Fruit fly (Drosophila melanogaster) whole organism, embryonic: ENCODE data around the gene CG13766.

Experiments
- Antp ChIP-seq: fragments of 200-800 bp; sonication (Bioruptor generic); optimal IDR thresholded peaks from 3 replicates; lab custom pipeline; 2016; ENCODE audit warnings: missing biosample characterization, missing genetic modification characterization
- BEAF-32 ChIP-seq: fragments of 200-800 bp; sonication (Bioruptor generic); optimal IDR thresholded peaks from 3 replicates; lab custom pipeline; 2017; ENCODE audit warnings: missing biosample characterization, missing genetic modification characterization, mild to moderate bottlenecking, moderate library complexity, missing genetic modification reagents
- BtbVII ChIP-seq: fragments of 200-800 bp; sonication (Bioruptor generic); optimal IDR thresholded peaks from 3 replicates; lab custom pipeline; 2017; ENCODE audit warnings: missing biosample characterization, mild to moderate bottlenecking, missing genetic modification characterization
- CG10209 ChIP-seq: fragments of 200-800 bp; sonication (Bioruptor generic); optimal IDR thresholded peaks from 3 replicates; lab custom pipeline; 2017; ENCODE audit warnings: missing biosample characterization, mild to moderate bottlenecking, missing genetic modification characterization, missing genetic modification reagents
- CG10543 ChIP-seq: fragments of 200-800 bp; sonication (Bioruptor generic); optimal IDR thresholded peaks from 3 replicates; lab custom pipeline; 2017; ENCODE audit warnings: missing biosample characterization, mild to moderate bottlenecking, missing genetic modification characterization, moderate library complexity
- CG11560 ChIP-seq: fragments of 200-800 bp; sonication (Bioruptor generic); IDR thresholded peaks from 3 replicates; pipeline ENCODE4 v1.3.6; 2022; ENCODE audit warnings: missing biosample characterization, missing genetic modification characterization
- CG11696 ChIP-seq: fragments of 200-800 bp; sonication (Bioruptor generic); IDR thresholded peaks from 2 replicates; pipeline ENCODE4 v1.3.6; 2022; ENCODE audit warnings: missing biosample characterization, missing genetic modification characterization
- CG11723 ChIP-seq: fragments of 200-800 bp; sonication (Bioruptor generic); optimal IDR thresholded peaks from 2 replicates; lab custom pipeline; 2017; ENCODE audit warnings: missing biosample characterization, mild to moderate bottlenecking, missing genetic modification characterization
- CG12104 ChIP-seq: fragments of 200-800 bp; sonication (Bioruptor generic); optimal IDR thresholded peaks from 3 replicates; lab custom pipeline; 2016; ENCODE audit warnings: missing biosample characterization, missing genetic modification characterization
- CG12155 ChIP-seq: fragments of 200-800 bp; sonication (Bioruptor generic); optimal IDR thresholded peaks from 3 replicates; lab custom pipeline; 2016; ENCODE audit warnings: missing biosample characterization, missing genetic modification characterization
- CG12299 ChIP-seq: fragments of 200-800 bp; sonication (Bioruptor generic); optimal IDR thresholded peaks from 2 replicates; lab custom pipeline; 2018; ENCODE audit warnings: missing biosample characterization, mild to moderate bottlenecking, missing genetic modification characterization
- CG12744 ChIP-seq: fragments of 200-800 bp; sonication (Bioruptor generic); optimal IDR thresholded peaks from 2 replicates; lab custom pipeline; 2016; ENCODE audit warnings: missing biosample characterization, missing genetic modification characterization
- CG13894 ChIP-seq: fragments of 200-800 bp; sonication (Bioruptor generic); optimal IDR thresholded peaks from 3 replicates; lab custom pipeline; 2018; ENCODE audit warnings: missing biosample characterization, mild to moderate bottlenecking, missing genetic modification characterization, moderate library complexity
- CG14014 ChIP-seq: fragments of 200-800 bp; sonication (Bioruptor generic); IDR thresholded peaks from 2 replicates; pipeline ENCODE4 v1.3.6; 2022; ENCODE audit warnings: missing biosample characterization, missing genetic modification characterization
- CG16863 ChIP-seq: fragments of 200-800 bp; sonication (Bioruptor generic); optimal IDR thresholded peaks from 3 replicates; lab custom pipeline; 2016; ENCODE audit warnings: missing biosample characterization, missing genetic modification characterization
- CG17802 ChIP-seq: fragments of 200-800 bp; sonication (Bioruptor generic); optimal IDR thresholded peaks from 2 replicates; lab custom pipeline; 2018; ENCODE audit warnings: missing biosample characterization, mild to moderate bottlenecking, missing genetic modification characterization, moderate library complexity
- CG18764 ChIP-seq: fragments of 200-800 bp; sonication (Bioruptor generic); optimal IDR thresholded peaks from 3 replicates; lab custom pipeline; 2016; ENCODE audit warnings: missing biosample characterization, missing genetic modification characterization
- CG2116 ChIP-seq: fragments of 200-800 bp; sonication (Bioruptor generic); optimal IDR thresholded peaks from 3 replicates; lab custom pipeline; 2018; ENCODE audit warnings: missing biosample characterization, mild to moderate bottlenecking, missing genetic modification characterization
- CG30403 ChIP-seq: fragments of 200-800 bp; sonication (Bioruptor generic); optimal IDR thresholded peaks from 3 replicates; lab custom pipeline; 2016; ENCODE audit warnings: missing biosample characterization, missing genetic modification characterization
- CG31441 ChIP-seq: fragments of 200-800 bp; sonication (Bioruptor generic); IDR thresholded peaks from 2 replicates; pipeline ENCODE4 v1.3.6; 2022; ENCODE audit warnings: missing biosample characterization, missing genetic modification characterization
- CG3163 ChIP-seq: fragments of 200-800 bp; sonication (Bioruptor generic); optimal IDR thresholded peaks from 3 replicates; lab custom pipeline; 2016; ENCODE audit warnings: missing biosample characterization, missing genetic modification characterization
- CG33557 ChIP-seq: fragments of 200-800 bp; sonication (Bioruptor generic); optimal IDR thresholded peaks from 2 replicates; lab custom pipeline; 2019; ENCODE audit warnings: missing biosample characterization, mild to moderate bottlenecking, missing genetic modification characterization, moderate library complexity
- CG34376 ChIP-seq: fragments of 200-800 bp; sonication (Bioruptor generic); optimal IDR thresholded peaks from 2 replicates; lab custom pipeline; 2018; ENCODE audit warnings: missing biosample characterization, mild to moderate bottlenecking, missing genetic modification characterization
- CG42726 ChIP-seq: fragments of 200-800 bp; sonication (Bioruptor generic); IDR thresholded peaks from 2 replicates; pipeline ENCODE4 v1.3.6; 2022; ENCODE audit warnings: missing biosample characterization, missing genetic modification characterization; ENCODE audit not compliant: partially characterized antibody
- CG4424 ChIP-seq: fragments of 200-800 bp; sonication (Bioruptor generic); optimal IDR thresholded peaks from 3 replicates; lab custom pipeline; 2016; ENCODE audit warnings: missing biosample characterization, missing genetic modification characterization
- CG4707 ChIP-seq: fragments of 200-800 bp; sonication (Bioruptor generic); optimal IDR thresholded peaks from 2 replicates; lab custom pipeline; 2018; ENCODE audit warnings: missing biosample characterization, mild to moderate bottlenecking, missing genetic modification characterization, moderate library complexity
- CG6854 ChIP-seq: fragments of 200-800 bp; sonication (Bioruptor generic); optimal IDR thresholded peaks from 3 replicates; lab custom pipeline; 2017; ENCODE audit warnings: missing biosample characterization, mild to moderate bottlenecking, missing genetic modification characterization
- CG7963 ChIP-seq: fragments of 200-800 bp; sonication (Bioruptor generic); IDR thresholded peaks from 3 replicates; pipeline ENCODE4 v1.3.6; 2022; ENCODE audit warnings: missing biosample characterization, missing genetic modification characterization; ENCODE audit not compliant: partially characterized antibody
- CG8924 ChIP-seq: fragments of 200-800 bp; optimal IDR thresholded peaks from 3 replicates; lab custom pipeline; 2019; ENCODE audit warnings: missing biosample characterization, mild to moderate bottlenecking, missing genetic modification characterization, moderate library complexity
- CTCF ChIP-seq: fragments of 200-800 bp; sonication (Bioruptor generic); optimal IDR thresholded peaks from 2 replicates; lab custom pipeline; 2017; ENCODE audit warnings: missing biosample characterization, mild to moderate bottlenecking, missing genetic modification characterization, moderate library complexity
- Hand ChIP-seq: fragments of 200-800 bp; sonication (Bioruptor generic); optimal IDR thresholded peaks from 2 replicates; lab custom pipeline; 2017; ENCODE audit warnings: mild to moderate bottlenecking, missing biosample characterization, missing genetic modification reagents, missing genetic modification characterization
- Optix ChIP-seq: fragments of 200-800 bp; sonication (Bioruptor generic); IDR thresholded peaks from 3 replicates; pipeline ENCODE4 v1.3.6; 2022; ENCODE audit warnings: missing biosample characterization, missing genetic modification characterization
- Six4 ChIP-seq: fragments of 200-800 bp; sonication (Bioruptor generic); optimal IDR thresholded peaks from 2 replicates; lab custom pipeline; 2016; ENCODE audit warnings: missing biosample characterization, missing genetic modification characterization
- abd-A ChIP-seq: fragments of 200-800 bp; sonication (Bioruptor generic); optimal IDR thresholded peaks from 3 replicates; lab custom pipeline; 2019; ENCODE audit warnings: missing biosample characterization, mild to moderate bottlenecking, missing genetic modification characterization, moderate library complexity
- ase ChIP-seq: fragments of 200-800 bp; sonication (Bioruptor generic); IDR thresholded peaks from 3 replicates; pipeline ENCODE4 v1.3.6; 2022; ENCODE audit warnings: missing biosample characterization, missing genetic modification characterization
- crc ChIP-seq: fragments of 200-800 bp; sonication (Bioruptor generic); optimal IDR thresholded peaks from 2 replicates; lab custom pipeline; 2016; ENCODE audit warnings: missing biosample characterization, missing genetic modification characterization
- crol ChIP-seq: fragments of 200-800 bp; sonication (Bioruptor generic); IDR thresholded peaks from 2 replicates; pipeline ENCODE4 v1.3.6; 2022; ENCODE audit warnings: missing biosample characterization, missing genetic modification characterization
- dpn ChIP-seq, 2 experiments: fragments of 200-800 bp; sonication (Bioruptor generic); optimal IDR thresholded peaks; 3 replicates each; lab custom pipeline; 2016; ENCODE audit warnings: missing biosample characterization in 2 of 2, missing genetic modification characterization in 2 of 2
- emc ChIP-seq: fragments of 200-800 bp; sonication (Bioruptor generic); optimal IDR thresholded peaks from 2 replicates; lab custom pipeline; 2016; ENCODE audit warnings: missing biosample characterization, missing genetic modification characterization
- en ChIP-seq: fragments of 200-800 bp; sonication (Bioruptor generic); optimal IDR thresholded peaks from 2 replicates; lab custom pipeline; 2016; ENCODE audit warnings: missing biosample characterization, missing genetic modification characterization
- fd3F ChIP-seq: fragments of 200-800 bp; sonication (Bioruptor generic); optimal IDR thresholded peaks from 2 replicates; lab custom pipeline; 2018; ENCODE audit warnings: missing biosample characterization, mild to moderate bottlenecking, missing genetic modification characterization, moderate library complexity
- lola ChIP-seq, 3 experiments: fragments of >200 bp in 2 of 3; fragments of 200-800 bp in 1 of 3; sonication (Bioruptor generic) in 1 of 3; optimal IDR thresholded peaks; 2 replicates each; lab custom pipeline; 2017 to 2019; ENCODE audit warnings: missing biosample characterization in 3 of 3, missing genetic modification characterization in 3 of 3, mild to moderate bottlenecking in 1 of 3, moderate library complexity in 1 of 3
- psq ChIP-seq: fragments of 200-800 bp; sonication (Bioruptor generic); optimal IDR thresholded peaks from 2 replicates; lab custom pipeline; 2017; ENCODE audit warnings: missing biosample characterization, missing genetic modification characterization
- sc ChIP-seq, 3 experiments: fragments of >200 bp in 2 of 3; fragments of 200-800 bp in 1 of 3; sonication (Bioruptor generic) in 1 of 3; optimal IDR thresholded peaks; 2 replicates in 2 of 3; 3 replicates in 1 of 3; lab custom pipeline; 2017; ENCODE audit warnings: mild to moderate bottlenecking in 1 of 3, missing biosample characterization in 1 of 3, missing genetic modification characterization in 1 of 3, missing genetic modification reagents in 1 of 3
- seq ChIP-seq: fragments of 200-800 bp; sonication (Bioruptor generic); IDR thresholded peaks from 2 replicates; pipeline ENCODE4 v1.3.6; 2022; ENCODE audit warnings: missing biosample characterization, missing genetic modification characterization
- tgo ChIP-seq: fragments of 200-800 bp; sonication (Bioruptor generic); IDR thresholded peaks from 3 replicates; pipeline ENCODE4 v1.3.6; 2022; ENCODE audit warnings: missing biosample characterization, missing genetic modification characterization
- trh ChIP-seq: fragments of 200-800 bp; sonication (Bioruptor generic); optimal IDR thresholded peaks from 2 replicates; lab custom pipeline; 2016; ENCODE audit warnings: missing biosample characterization, missing genetic modification characterization
- zfh1 ChIP-seq: fragments of 200-800 bp; sonication (Bioruptor generic); IDR thresholded peaks from 3 replicates; pipeline ENCODE4 v1.3.6; 2022; ENCODE audit warnings: missing biosample characterization, missing genetic modification characterization

Gene CG13766

DNA sequence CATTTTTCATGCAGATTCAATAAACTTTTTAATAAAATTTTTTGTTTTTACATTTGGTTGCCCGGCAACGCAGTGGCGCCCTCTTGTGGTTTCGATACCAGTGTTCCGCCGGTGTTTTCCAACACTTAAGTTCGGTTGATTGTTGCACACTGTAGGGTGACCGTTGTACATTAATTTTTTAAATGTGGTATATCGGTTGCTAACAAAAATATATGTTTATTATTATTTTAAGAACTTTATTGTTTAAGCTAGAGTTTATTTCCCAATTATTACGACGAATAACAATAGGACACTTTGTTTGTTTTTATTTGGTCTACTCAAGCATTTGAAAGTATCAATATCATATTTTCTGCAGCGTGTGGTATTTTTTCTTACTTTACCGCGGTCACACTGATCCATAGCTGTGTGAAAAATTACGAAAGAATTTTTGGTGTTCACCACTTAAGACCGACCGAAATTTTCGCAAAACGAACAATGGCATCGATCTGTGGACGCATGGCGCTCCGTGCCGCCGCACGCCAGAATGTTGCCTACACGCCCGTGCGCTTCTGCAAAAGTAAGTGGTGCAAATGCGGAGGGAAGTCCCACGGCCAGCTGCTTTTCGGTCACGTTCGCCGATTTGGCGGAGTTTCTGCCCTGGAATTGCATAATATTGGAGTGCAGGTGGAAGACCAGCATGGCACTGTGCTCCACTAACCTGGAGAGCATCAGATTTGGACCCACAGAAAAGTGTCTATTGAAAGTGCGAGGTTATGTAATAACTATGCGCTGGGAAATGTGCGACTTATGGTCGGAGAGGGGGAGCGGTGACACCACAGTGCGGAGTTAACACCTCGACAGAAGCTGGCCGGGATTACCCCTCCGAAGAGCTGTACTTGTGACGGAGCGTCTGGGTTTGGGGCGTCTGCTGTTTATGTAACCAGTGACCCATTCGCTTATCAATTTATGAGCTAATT is 8.3 kb downstream of the CG13766 start, which contains the start of the genes IFT52 and COX5B (continued):
- no peak for TF ChIP-seq CG4707
- peak; percentile 64 for TF ChIP-seq CG2116 (GFP tag; lab: Kevin White, UChicago)
- TF ChIP-seq tgo = peak; percentile 42; the same call in 1 of the 3 replicates
- no peak; the same call in 2 of the 3 replicates for TF ChIP-seq ase (GFP tag; lab: Robert Waterston, UW)
- TF ChIP-seq en (GFP tag; lab: Kevin White, UChicago) = no peak
- TF ChIP-seq CG33557 (GFP tag; lab: Kevin White, UChicago) = no peak
- TF ChIP-seq CG11723 (GFP tag; lab: Kevin White, UChicago) = peak; percentile 7
- peak; percentile 57 to 77 for TF ChIP-seq dpn (GFP tag; optimal IDR thresholded peaks at IDR 0.05; lab: Kevin White, UChicago)
- TF ChIP-seq CG8924 (tag; lab: Kevin White, UChicago) = peak; percentile 41
- peak; percentile 77 for TF ChIP-seq zfh1 (GFP tag; lab: Robert Waterston, UW)
- TF ChIP-seq CG6854 (GFP tag; lab: Kevin White, UChicago) = no peak
- TF ChIP-seq Optix (GFP tag; lab: Robert Waterston, UW) = no peak
- TF ChIP-seq Antp (GFP tag; lab: Kevin White, UChicago) = peak; percentile 66
- TF ChIP-seq emc = peak; percentile 59
- peak; percentile 2 for TF ChIP-seq psq
- TF ChIP-seq CG18764 (GFP tag; lab: Kevin White, UChicago) = peak; percentile 69
- TF ChIP-seq CG30403 (GFP tag; lab: Kevin White, UChicago) = peak; percentile 27
- TF ChIP-seq CG11696 (GFP tag; lab: Robert Waterston, UW) = no peak
- TF ChIP-seq CG16863 (GFP tag; lab: Kevin White, UChicago) = peak; percentile 26
- peak; percentile 61 for TF ChIP-seq CG31441
- TF ChIP-seq trh = peak; percentile 68
- TF ChIP-seq sc (optimal IDR thresholded peaks at IDR 0.05; lab: Kevin White, UChicago) = no peak
- no peak for TF ChIP-seq sc (GFP tag; optimal IDR thresholded peaks at IDR 0.05; lab: Kevin White, UChicago)
- peak; percentile 50; the same call in 1 of the 2 replicates for TF ChIP-seq CG42726
- TF ChIP-seq CG12744 = peak; percentile 52
- no peak for TF ChIP-seq CG7963 (GFP tag; lab: Robert Waterston, UW)
- no peak for TF ChIP-seq seq (GFP tag; lab: Robert Waterston, UW)
- peak; percentile 71 for TF ChIP-seq CG12155 (GFP tag; lab: Kevin White, UChicago)
- TF ChIP-seq CG12299 = peak; percentile 26
- peak; percentile 50 for TF ChIP-seq crc (GFP tag; lab: Kevin White, UChicago)
- peak; percentile 34 for TF ChIP-seq CG13894
- TF ChIP-seq CG10209 (GFP tag; lab: Kevin White, UChicago) = peak; percentile 58
- TF ChIP-seq CG12104 (GFP tag; lab: Kevin White, UChicago) = peak; percentile 66
- no peak for TF ChIP-seq CG11560
- TF ChIP-seq BEAF-32 = peak; percentile 62
- peak; percentile 30 for TF ChIP-seq BtbVII (GFP tag; lab: Kevin White, UChicago)
- TF ChIP-seq CG17802 (tag; lab: Kevin White, UChicago) = peak; percentile 61
- TF ChIP-seq CG4424 = peak; percentile 75
- TF ChIP-seq CG10543 (GFP tag; lab: Kevin White, UChicago) = no peak
- no peak for TF ChIP-seq Hand (GFP tag; lab: Kevin White, UChicago)
- peak in 1 of 3 experiments; percentile 53 for TF ChIP-seq lola (GFP tag; optimal IDR thresholded peaks at IDR 0.05; lab: Kevin White, UChicago)
- TF ChIP-seq CG14014 = 0 out of 2 replicates have a peak, but pooled peaks have one; percentile 38
- peak; percentile 96 for TF ChIP-seq CTCF (GFP tag; lab: Kevin White, UChicago)
- peak; percentile 86 for TF ChIP-seq crol (GFP tag; lab: Robert Waterston, UW)
- peak; percentile 45 for TF ChIP-seq fd3F (GFP tag; lab: Kevin White, UChicago)
- TF ChIP-seq abd-A = no peak
- TF ChIP-seq CG3163 (GFP tag; lab: Kevin White, UChicago) = peak; percentile 18
- TF ChIP-seq Six4 = peak; percentile 32
- peak; percentile 40 for TF ChIP-seq CG34376
